Worm (Caenorhabditis elegans) whole organism, L3 larva: ENCODE data around the gene Y105C5B.1413.
A peak's percentile ranks its signal among the peaks of the same experiment; 100 is the strongest.

Source experiments
- ZK546.5 ChIP-seq: sonication (generic microtip); optimal IDR thresholded peaks from 2 replicates; lab custom pipeline; 2017; ENCODE audit warnings: missing biosample characterization, missing genetic modification characterization
- ceh-28 ChIP-seq: fragments of 150-350 bp; optimal IDR thresholded peaks from 2 replicates; lab custom pipeline; 2014; ENCODE audit warnings: missing biosample characterization, missing genetic modification reagents, missing genetic modification characterization
- ceh-82 ChIP-seq: fragments of 150-350 bp; optimal IDR thresholded peaks from 2 replicates; lab custom pipeline; 2014; ENCODE audit warnings: missing biosample characterization, missing genetic modification characterization
- ceh-9 ChIP-seq: sonication (generic microtip); optimal IDR thresholded peaks from 2 replicates; lab custom pipeline; 2018; ENCODE audit warnings: missing biosample characterization, missing genetic modification characterization
- egl-27 ChIP-seq: sonication (generic microtip); optimal IDR thresholded peaks from 4 replicates; lab custom pipeline; 2017; ENCODE audit warnings: missing biosample characterization, missing genetic modification reagents, missing genetic modification characterization
- egl-5 ChIP-seq: fragments of 150-350 bp; optimal IDR thresholded peaks from 2 replicates; lab custom pipeline; 2017; ENCODE audit warnings: missing biosample characterization, missing genetic modification reagents, missing genetic modification characterization, inconsistent platforms
- elt-1 ChIP-seq: fragments of 150-350 bp; optimal IDR thresholded peaks from 2 replicates; lab custom pipeline; 2014; ENCODE audit warnings: missing biosample characterization, missing genetic modification characterization
- elt-2 ChIP-seq: sonication (generic microtip); optimal IDR thresholded peaks from 2 replicates; lab custom pipeline; 2016; ENCODE audit warnings: missing genetic modification reagents, mild to moderate bottlenecking, missing genetic modification characterization, missing compliant biosample characterization
- elt-3 ChIP-seq, 3 experiments: fragments of 150-350 bp in 1 of 3; sonication (generic microtip) in 2 of 3; optimal IDR thresholded peaks; 2 replicates in 2 of 3; 4 replicates in 1 of 3; lab custom pipeline; 2014 to 2017; ENCODE audit warnings: missing biosample characterization in 3 of 3, missing genetic modification characterization in 3 of 3
- fkh-2 ChIP-seq: fragments of 150-350 bp; optimal IDR thresholded peaks from 2 replicates; lab custom pipeline; 2014; ENCODE audit warnings: missing biosample characterization, missing genetic modification reagents, missing genetic modification characterization
- fos-1 ChIP-seq: fragments of 150-350 bp; optimal IDR thresholded peaks from 2 replicates; lab custom pipeline; 2014; ENCODE audit warnings: missing biosample characterization, missing genetic modification characterization
- hmg-11 ChIP-seq: sonication (generic microtip); optimal IDR thresholded peaks from 2 replicates; lab custom pipeline; 2016; ENCODE audit warnings: missing genetic modification characterization, missing compliant biosample characterization
- lin-39 ChIP-seq: fragments of 150-350 bp; optimal IDR thresholded peaks from 2 replicates; lab custom pipeline; 2018; ENCODE audit warnings: missing biosample characterization, missing genetic modification reagents, missing genetic modification characterization
- lsy-12 ChIP-seq: sonication (generic microtip); optimal IDR thresholded peaks from 2 replicates; lab custom pipeline; 2016; ENCODE audit warnings: mild to moderate bottlenecking, missing genetic modification characterization, missing compliant biosample characterization
- mdl-1 ChIP-seq: fragments of 150-350 bp; optimal IDR thresholded peaks from 2 replicates; lab custom pipeline; 2014; ENCODE audit warnings: missing biosample characterization, missing genetic modification characterization
- mml-1 ChIP-seq: fragments of 150-350 bp; sonication (generic microtip); optimal IDR thresholded peaks from 3 replicates; lab custom pipeline; 2014; ENCODE audit warnings: missing biosample characterization, missing genetic modification characterization
- nfya-1 ChIP-seq: sonication (generic microtip); optimal IDR thresholded peaks from 2 replicates; lab custom pipeline; 2017; ENCODE audit warnings: missing genetic modification characterization, mild to moderate bottlenecking, missing compliant biosample characterization, antibody characterized with exemption, moderate library complexity; ENCODE audit not compliant: insufficient read depth
- nhr-12 ChIP-seq: fragments of 150-350 bp; optimal IDR thresholded peaks from 2 replicates; lab custom pipeline; 2014; ENCODE audit warnings: missing biosample characterization, missing genetic modification characterization
- nhr-23 ChIP-seq: fragments of 150-350 bp; optimal IDR thresholded peaks from 2 replicates; lab custom pipeline; 2014; ENCODE audit warnings: missing biosample characterization, missing genetic modification reagents, missing genetic modification characterization
- nhr-237 ChIP-seq: fragments of 150-350 bp; optimal IDR thresholded peaks from 2 replicates; lab custom pipeline; 2014; ENCODE audit warnings: missing biosample characterization, missing genetic modification characterization
- nhr-25 ChIP-seq: sonication (generic microtip); optimal IDR thresholded peaks from 2 replicates; lab custom pipeline; 2017; ENCODE audit warnings: missing biosample characterization, missing genetic modification characterization
- nhr-28 ChIP-seq: fragments of 150-350 bp; optimal IDR thresholded peaks from 2 replicates; lab custom pipeline; 2014; ENCODE audit warnings: missing biosample characterization, missing genetic modification characterization
- nhr-67 ChIP-seq: fragments of 150-350 bp; optimal IDR thresholded peaks from 2 replicates; lab custom pipeline; 2014; ENCODE audit warnings: missing biosample characterization, missing genetic modification characterization
- nhr-76 ChIP-seq: fragments of 150-350 bp; sonication (generic microtip); optimal IDR thresholded peaks from 5 replicates; lab custom pipeline; 2014; ENCODE audit warnings: missing biosample characterization, missing genetic modification characterization
- nhr-77 ChIP-seq: fragments of 150-350 bp; optimal IDR thresholded peaks from 2 replicates; lab custom pipeline; 2014; ENCODE audit warnings: missing biosample characterization, missing genetic modification characterization
- pha-4 ChIP-seq: fragments of 150-350 bp; optimal IDR thresholded peaks from 2 replicates; lab custom pipeline; 2014; ENCODE audit warnings: missing biosample characterization, missing genetic modification reagents, missing genetic modification characterization
- pqm-1 ChIP-seq: fragments of 150-350 bp; optimal IDR thresholded peaks from 2 replicates; lab custom pipeline; 2017; ENCODE audit warnings: missing biosample characterization, missing genetic modification characterization, inconsistent platforms
- skn-1 ChIP-seq: fragments of 150-350 bp; optimal IDR thresholded peaks from 2 replicates; lab custom pipeline; 2014; ENCODE audit warnings: missing biosample characterization, missing genetic modification characterization
- tbx-2 ChIP-seq: sonication (generic microtip); optimal IDR thresholded peaks from 2 replicates; lab custom pipeline; 2016; ENCODE audit warnings: mild to moderate bottlenecking, missing genetic modification characterization, missing compliant biosample characterization
- unc-62 ChIP-seq: fragments of 150-350 bp; sonication (generic microtip); optimal IDR thresholded peaks from 4 replicates; lab custom pipeline; 2014; ENCODE audit warnings: missing biosample characterization, missing genetic modification reagents, missing genetic modification characterization
- zag-1 ChIP-seq: fragments of 150-350 bp; optimal IDR thresholded peaks from 2 replicates; lab custom pipeline; 2014; ENCODE audit warnings: missing biosample characterization, missing genetic modification characterization
- ztf-4 ChIP-seq: fragments of 150-350 bp; optimal IDR thresholded peaks from 2 replicates; lab custom pipeline; 2014; ENCODE audit warnings: missing biosample characterization, missing genetic modification characterization

The Y105C5B.1413 gene

ce11 chrIV:16216165-16216564 lies 31.7 kb upstream of the Y105C5B.1413 start:
- TF ChIP-seq ztf-4 (tag; lab: Kevin White, UChicago) (no peak), egl-5 (no peak), ceh-82 (tag; lab: Kevin White, UChicago) (no peak), mdl-1 (no peak), ceh-9 (no peak), nhr-28 (tag; lab: Kevin White, UChicago) (no peak), ZK546.5 (tag; lab: Kevin White, UChicago) (no peak), fkh-2 (tag; lab: Kevin White, UChicago) (no peak)

ce11 chrIV:16210913-16211312 lies 26.5 kb upstream of the Y105C5B.1413 start, which contains the start of gene H25K10.2:
TSS of gene H25K10.2 (minus strand) at chrIV:16211013.
- no peak for TF ChIP-seq nhr-23 (tag; lab: Kevin White, UChicago)
- TF ChIP-seq pha-4 (tag; lab: Kevin White, UChicago): no peak
- TF ChIP-seq ztf-4 (tag; lab: Kevin White, UChicago): no peak
- no peak for TF ChIP-seq egl-27 (tag; lab: Kevin White, UChicago)
- no peak for TF ChIP-seq elt-3 (tag; optimal IDR thresholded peaks at IDR 0.05; lab: Kevin White, UChicago)
- TF ChIP-seq ceh-28 (tag; lab: Kevin White, UChicago): no peak
- TF ChIP-seq fos-1 (tag; lab: Kevin White, UChicago): no peak

ce11 chrIV:16203373-16203772 lies 19.0 kb upstream of the Y105C5B.1413 start:
- TF ChIP-seq unc-62 (GFP tag; lab: Kevin White, UChicago) (no peak), elt-1 (tag; lab: Kevin White, UChicago) (no peak), mdl-1 (no peak), pqm-1 (peak; percentile 86), pha-4 (tag; lab: Kevin White, UChicago) (peak; percentile 51), nhr-76 (tag; lab: Kevin White, UChicago) (no peak), egl-5 (no peak), egl-27 (tag; lab: Kevin White, UChicago) (no peak), skn-1 (tag; lab: Kevin White, UChicago) (peak; percentile 32), lin-39 (tag; lab: Kevin White, UChicago) (no peak), mml-1 (tag; lab: Kevin White, UChicago) (no peak), nhr-237 (tag; lab: Kevin White, UChicago) (no peak), nhr-28 (tag; lab: Kevin White, UChicago) (no peak), ceh-82 (tag; lab: Kevin White, UChicago) (no peak), elt-2 (tag; lab: Kevin White, UChicago) (peak; percentile 96), nhr-12 (tag; lab: Kevin White, UChicago) (no peak), hmg-11 (no peak), nfya-1 (tag; lab: Kevin White, UChicago) (no peak), ZK546.5 (tag; lab: Kevin White, UChicago) (no peak), ceh-9 (no peak)

ce11 chrIV:16202074-16202473 lies 17.7 kb upstream of the Y105C5B.1413 start, which contains the start of gene H25K10.1:
TSS of gene H25K10.1 (plus strand) at chrIV:16202374.
- no peak for TF ChIP-seq ceh-82 (tag; lab: Kevin White, UChicago)
- TF ChIP-seq zag-1 (tag; lab: Kevin White, UChicago): no peak
- no peak for TF ChIP-seq fos-1 (tag; lab: Kevin White, UChicago)
- no peak for TF ChIP-seq nhr-77 (tag; lab: Kevin White, UChicago)
- no peak for TF ChIP-seq nhr-67 (tag; lab: Kevin White, UChicago)
- no peak for TF ChIP-seq pqm-1
- TF ChIP-seq lin-39 (tag; lab: Kevin White, UChicago): no peak
- TF ChIP-seq lsy-12 (tag; lab: Kevin White, UChicago): no peak
- no peak for TF ChIP-seq nhr-25 (tag; lab: Kevin White, UChicago)
- TF ChIP-seq nhr-28 (tag; lab: Kevin White, UChicago): no peak
- TF ChIP-seq tbx-2: no peak

- no peak for TF ChIP-seq lin-39 (tag; lab: Kevin White, UChicago)
- no peak for TF ChIP-seq nhr-23 (tag; lab: Kevin White, UChicago)
These were observed 15.4 kb upstream of the Y105C5B.1413 start for ce11 chrIV:16199831-16200230.
